Fruit fly (Drosophila melanogaster): ENCODE measurements around the gene mRpL1.
A peak's percentile ranks its signal among the peaks of the same experiment; 100 is the strongest.

Gene mRpL1

dm6 chr3R:8340675-8341275 lies 39.5 kb downstream of the mRpL1 start, which contains the start of the genes COX7A and Arl2 (continued):
- TF ChIP-seq CG8388 (GFP tag; optimal IDR thresholded peaks at IDR 0.05) (no peak), CG15601 (tag; optimal IDR thresholded peaks at IDR 0.05) (no peak), CG3407 (GFP tag; optimal IDR thresholded peaks at IDR 0.05) (no peak), jumu (GFP tag; optimal IDR thresholded peaks at IDR 0.05) (no peak), da (GFP tag; optimal IDR thresholded peaks at IDR 0.05) (no peak), odd (GFP tag; optimal IDR thresholded peaks at IDR 0.05) (no peak), phol (tag; optimal IDR thresholded peaks at IDR 0.05) (peak; percentile 27), CG30020 (tag; optimal IDR thresholded peaks at IDR 0.05) (peak; percentile 42), Bdp1 (GFP tag; optimal IDR thresholded peaks at IDR 0.05) (no peak), ac (GFP tag; optimal IDR thresholded peaks at IDR 0.05) (no peak), CG2199 (GFP tag; IDR thresholded peaks at IDR 0.05) (no peak), CG7556 (GFP tag; optimal IDR thresholded peaks at IDR 0.05) (no peak), CG7745 (tag; optimal IDR thresholded peaks at IDR 0.05) (no peak), NK7.1 (GFP tag; optimal IDR thresholded peaks at IDR 0.05) (no peak), CG6813 (GFP tag; optimal IDR thresholded peaks at IDR 0.05) (no peak), CG6854 (GFP tag; optimal IDR thresholded peaks at IDR 0.05) (no peak), cato (GFP tag; optimal IDR thresholded peaks at IDR 0.05; ENCODE audit: borderline replicate concordance) (no peak), Asciz (GFP tag; optimal IDR thresholded peaks at IDR 0.05) (no peak), CG7839 (tag; optimal IDR thresholded peaks at IDR 0.05) (no peak), CG13424 (tag; optimal IDR thresholded peaks at IDR 0.05) (no peak), CG9727 (GFP tag; optimal IDR thresholded peaks at IDR 0.05) (no peak), CG17612 (GFP tag; IDR thresholded peaks at IDR 0.05) (no peak), sr (GFP tag; IDR thresholded peaks at IDR 0.05) (no peak), dmrt11E (tag; optimal IDR thresholded peaks at IDR 0.05) (no peak), rib (GFP tag; IDR thresholded peaks at IDR 0.05) (peak; percentile 17; the same call in 1 of the 2 replicates), CG1233 (GFP tag; optimal IDR thresholded peaks at IDR 0.05) (no peak), Atf-2 (GFP tag; optimal IDR thresholded peaks at IDR 0.05) (no peak), Nf-YC (tag; optimal IDR thresholded peaks at IDR 0.05) (peak; percentile 34), so (GFP tag; IDR thresholded peaks at IDR 0.05) (no peak), Fer1 (GFP tag; optimal IDR thresholded peaks at IDR 0.05) (peak; percentile 16), CG31365 (tag; optimal IDR thresholded peaks at IDR 0.05) (peak; percentile 8), CG12299 (tag; optimal IDR thresholded peaks at IDR 0.05) (no peak), fu2 (GFP tag; optimal IDR thresholded peaks at IDR 0.05) (no peak), Dref (GFP tag; IDR thresholded peaks at IDR 0.05) (peak; percentile 95), PHDP (tag; optimal IDR thresholded peaks at IDR 0.05) (no peak), Hr39 (optimal IDR thresholded peaks at IDR 0.05) (no peak), fru (optimal IDR thresholded peaks at IDR 0.05) (no peak), CHES-1-like (GFP tag; optimal IDR thresholded peaks at IDR 0.05) (no peak), Pdp1 (GFP tag; optimal IDR thresholded peaks at IDR 0.05) (peak in 1 of 2 experiments; percentile 95), jigr1 (GFP tag; IDR thresholded peaks at IDR 0.05) (peak; percentile 27; the same call in 1 of the 3 replicates), CG10979 (tag; optimal IDR thresholded peaks at IDR 0.05) (no peak), nau (GFP tag; optimal IDR thresholded peaks at IDR 0.05) (no peak), hb (GFP tag; IDR thresholded peaks at IDR 0.05; ENCODE audit: partially characterized antibody) (peak; percentile 89), CG12155 (GFP tag; optimal IDR thresholded peaks at IDR 0.05) (no peak), Optix (GFP tag; IDR thresholded peaks at IDR 0.05) (no peak), CG7372 (GFP tag; IDR thresholded peaks at IDR 0.05) (no peak), Hr51 (GFP tag; optimal IDR thresholded peaks at IDR 0.05) (no peak), disco-r (GFP tag; optimal IDR thresholded peaks at IDR 0.05) (no peak), pan (optimal IDR thresholded peaks at IDR 0.05) (no peak), pan (GFP tag; optimal IDR thresholded peaks at IDR 0.05 in 1 of 2, IDR thresholded peaks at IDR 0.05 in 1 of 2) (no peak), sima (GFP tag; optimal IDR thresholded peaks at IDR 0.05) (no peak)
